Worm (Caenorhabditis elegans): ENCODE measurements around the gene ugt-10.

Gene ugt-10

ce11 chrV:4891305-4891704 lies 8.6 kb downstream of the ugt-10 start (continued):
- TF ChIP-seq madf-6 (GFP tag; IDR thresholded peaks at IDR 0.05) (peak; percentile 84), ccch-3 (GFP tag; optimal IDR thresholded peaks at IDR 0.05) (no peak), Y56A3A.18 (GFP tag; IDR thresholded peaks at IDR 0.05) (0 out of 2 replicates have a peak, but pooled peaks have one; percentile 6), F23B12.7 (tag; optimal IDR thresholded peaks at IDR 0.05; ENCODE audit: insufficient read depth) (no peak), madf-3 (GFP tag; IDR thresholded peaks at IDR 0.05) (peak; percentile 81), xnd-1 (tag; optimal IDR thresholded peaks at IDR 0.05) (peak; percentile 74), lsy-27 (tag; optimal IDR thresholded peaks at IDR 0.05; ENCODE audit: borderline replicate concordance, insufficient read depth) (no peak), F37B4.10 (GFP tag; IDR thresholded peaks at IDR 0.05) (no peak), repo-1 (tag; optimal IDR thresholded peaks at IDR 0.05) (no peak), gei-17 (GFP tag; optimal IDR thresholded peaks at IDR 0.05) (no peak), ekl-4 (GFP tag; IDR thresholded peaks at IDR 0.05) (peak; percentile 73), ceh-27 (GFP tag; optimal IDR thresholded peaks at IDR 0.05) (no peak), efl-1 (GFP tag; optimal IDR thresholded peaks at IDR 0.05) (peak; percentile 38), ztf-6 (GFP tag; IDR thresholded peaks at IDR 0.05) (no peak), ceh-58 (GFP tag; IDR thresholded peaks at IDR 0.05) (0 out of 2 replicates have a peak, but pooled peaks have one; percentile 15), F39B2.1 (GFP tag; IDR thresholded peaks at IDR 0.05) (peak; percentile 75; the same call in 1 of the 2 replicates), fkh-3 (tag; optimal IDR thresholded peaks at IDR 0.05) (no peak), egrh-3 (GFP tag; IDR thresholded peaks at IDR 0.05) (no peak), him-1 (tag; optimal IDR thresholded peaks at IDR 0.05) (peak; percentile 9), snpc-1.1 (tag; optimal IDR thresholded peaks at IDR 0.05; ENCODE audit: insufficient read depth) (no peak), F33H1.4 (GFP tag; IDR thresholded peaks at IDR 0.05) (peak; percentile 45), ceh-79 (tag; optimal IDR thresholded peaks at IDR 0.05) (no peak), hrde-1 (tag; optimal IDR thresholded peaks at IDR 0.05; ENCODE audit: borderline replicate concordance) (peak; percentile 70), unc-62 (GFP tag; optimal IDR thresholded peaks at IDR 0.05) (no peak), lin-35 (GFP tag; optimal IDR thresholded peaks at IDR 0.05) (peak in 1 of 3 experiments; percentile 7), bed-1 (GFP tag; IDR thresholded peaks at IDR 0.05) (no peak), somi-1 (GFP tag; optimal IDR thresholded peaks at IDR 0.05) (no peak), rec-8 (tag; optimal IDR thresholded peaks at IDR 0.05) (no peak), ztf-25 (GFP tag; IDR thresholded peaks at IDR 0.05) (no peak), Y53F4B.3 (GFP tag; IDR thresholded peaks at IDR 0.05) (no peak), zim-3 (tag; optimal IDR thresholded peaks at IDR 0.05) (no peak), let-607 (tag; optimal IDR thresholded peaks at IDR 0.05) (no peak), bed-2 (GFP tag; IDR thresholded peaks at IDR 0.05) (no peak), F49E8.2 (tag; optimal IDR thresholded peaks at IDR 0.05; ENCODE audit: insufficient read depth) (peak; percentile 38), hlh-12 (tag; optimal IDR thresholded peaks at IDR 0.05) (no peak), zfh-2 (GFP tag; conservative IDR thresholded peaks at IDR 0.05) (no peak), nfya-2 (GFP tag; IDR thresholded peaks at IDR 0.05) (no peak), Y67H2A.10 (GFP tag; conservative IDR thresholded peaks at IDR 0.05) (no peak), ztf-22 (GFP tag; optimal IDR thresholded peaks at IDR 0.05) (no peak), sea-2 (GFP tag; IDR thresholded peaks at IDR 0.05) (no peak), lag-1 (GFP tag; IDR thresholded peaks at IDR 0.05) (no peak), madf-8 (GFP tag; conservative IDR thresholded peaks at IDR 0.05) (peak; percentile 53), nhr-120 (GFP tag; IDR thresholded peaks at IDR 0.05) (no peak)

Data from whole organism, young adult.